Worm (Caenorhabditis elegans) whole organism, L2 larva: ENCODE data around the gene cnc-6.

Source experiments
- C34F6.9 ChIP-seq: fragments of 150-350 bp; optimal IDR thresholded peaks from 2 replicates; lab custom pipeline; 2014; ENCODE audit warnings: missing biosample characterization, missing genetic modification characterization
- F13H6.1 ChIP-seq: sonication (generic microtip); optimal IDR thresholded peaks from 2 replicates; lab custom pipeline; 2016; ENCODE audit warnings: missing genetic modification characterization, missing compliant biosample characterization
- R02D3.7 ChIP-seq: fragments of 150-350 bp; optimal IDR thresholded peaks from 2 replicates; lab custom pipeline; 2014; ENCODE audit warnings: missing biosample characterization, missing genetic modification characterization
- ZK546.5 ChIP-seq: sonication (generic microtip); optimal IDR thresholded peaks from 2 replicates; lab custom pipeline; 2017; ENCODE audit warnings: missing biosample characterization, missing genetic modification characterization
- alr-1 ChIP-seq: fragments of 150-350 bp; optimal IDR thresholded peaks from 2 replicates; lab custom pipeline; 2014; ENCODE audit warnings: missing biosample characterization, missing genetic modification characterization
- aly-2 ChIP-seq: fragments of 150-350 bp; optimal IDR thresholded peaks from 2 replicates; lab custom pipeline; 2014; ENCODE audit warnings: missing biosample characterization, missing genetic modification characterization
- crh-2 ChIP-seq: sonication (generic microtip); optimal IDR thresholded peaks from 2 replicates; lab custom pipeline; 2017; ENCODE audit warnings: missing biosample characterization, missing genetic modification characterization
- egl-27 ChIP-seq: sonication (generic microtip); optimal IDR thresholded peaks from 3 replicates; lab custom pipeline; 2017; ENCODE audit warnings: missing biosample characterization, missing genetic modification reagents, missing genetic modification characterization
- lin-11 ChIP-seq: fragments of 150-350 bp; sonication (generic microtip); optimal IDR thresholded peaks from 2 replicates; lab custom pipeline; 2014; ENCODE audit warnings: missing biosample characterization, missing genetic modification characterization, inconsistent platforms, mixed read lengths
- lin-13 ChIP-seq: fragments of 150-350 bp; optimal IDR thresholded peaks from 2 replicates; lab custom pipeline; 2014; ENCODE audit warnings: missing biosample characterization, missing genetic modification reagents, missing genetic modification characterization
- lin-39 ChIP-seq: fragments of 150-350 bp; optimal IDR thresholded peaks from 2 replicates; lab custom pipeline; 2014; ENCODE audit warnings: missing biosample characterization, missing genetic modification reagents, missing genetic modification characterization
- lsy-2 ChIP-seq, 2 experiments: fragments of 150-350 bp in 1 of 2; sonication (generic microtip) in 1 of 2; optimal IDR thresholded peaks; 2 replicates each; lab custom pipeline; 2014 to 2017; ENCODE audit warnings: missing biosample characterization in 2 of 2, missing genetic modification characterization in 2 of 2
- mab-5 ChIP-seq: fragments of 150-350 bp; optimal IDR thresholded peaks from 2 replicates; lab custom pipeline; 2014; ENCODE audit warnings: missing biosample characterization, missing genetic modification characterization
- mbf-1 ChIP-seq: sonication (generic microtip); optimal IDR thresholded peaks from 2 replicates; lab custom pipeline; 2017; ENCODE audit warnings: missing biosample characterization, missing genetic modification characterization
- mdl-1 ChIP-seq, 2 experiments: fragments of 150-350 bp in 1 of 2; sonication (generic microtip) in 1 of 2; optimal IDR thresholded peaks; 2 replicates each; lab custom pipeline; 2017; ENCODE audit warnings: missing biosample characterization in 2 of 2, missing genetic modification characterization in 2 of 2
- nhr-10 ChIP-seq: sonication (generic microtip); optimal IDR thresholded peaks from 2 replicates; lab custom pipeline; 2017; ENCODE audit warnings: missing biosample characterization, missing genetic modification characterization
- nhr-12 ChIP-seq: fragments of 150-350 bp; optimal IDR thresholded peaks from 2 replicates; lab custom pipeline; 2014; ENCODE audit warnings: missing biosample characterization, missing genetic modification characterization
- nhr-129 ChIP-seq: fragments of 150-350 bp; optimal IDR thresholded peaks from 2 replicates; lab custom pipeline; 2014; ENCODE audit warnings: missing biosample characterization, missing genetic modification characterization
- nhr-25 ChIP-seq: fragments of 150-350 bp; sonication (generic microtip); optimal IDR thresholded peaks from 3 replicates; lab custom pipeline; 2014; ENCODE audit warnings: missing biosample characterization, missing genetic modification characterization
- nhr-6 ChIP-seq: fragments of 150-350 bp; optimal IDR thresholded peaks from 2 replicates; lab custom pipeline; 2014; ENCODE audit warnings: missing biosample characterization, missing genetic modification characterization
- peb-1 ChIP-seq: fragments of 150-350 bp; optimal IDR thresholded peaks from 2 replicates; lab custom pipeline; 2014; ENCODE audit warnings: missing biosample characterization, missing genetic modification characterization
- sma-3 ChIP-seq: sonication (generic microtip); optimal IDR thresholded peaks from 2 replicates; lab custom pipeline; 2016; ENCODE audit warnings: missing genetic modification reagents, missing genetic modification characterization, missing compliant biosample characterization
- sma-9 ChIP-seq, 2 experiments: fragments of 150-350 bp in 1 of 2; sonication (generic microtip) in 1 of 2; optimal IDR thresholded peaks; 2 replicates each; lab custom pipeline; 2014 to 2016; ENCODE audit warnings: missing genetic modification characterization in 2 of 2, mild to moderate bottlenecking in 1 of 2, missing biosample characterization in 1 of 2, missing compliant biosample characterization in 1 of 2, missing genetic modification reagents in 1 of 2, moderate library complexity in 1 of 2
- snpc-4 ChIP-seq: fragments of 150-350 bp; optimal IDR thresholded peaks from 2 replicates; lab custom pipeline; 2014; ENCODE audit warnings: missing biosample characterization, missing genetic modification characterization
- unc-39 ChIP-seq: fragments of 150-350 bp; optimal IDR thresholded peaks from 2 replicates; lab custom pipeline; 2014; ENCODE audit warnings: missing biosample characterization, missing genetic modification characterization
- unc-55 ChIP-seq: fragments of 150-350 bp; sonication (generic microtip); optimal IDR thresholded peaks from 3 replicates; lab custom pipeline; 2014; ENCODE audit warnings: missing biosample characterization, missing genetic modification reagents, missing genetic modification characterization
- unc-62 ChIP-seq: fragments of 150-350 bp; optimal IDR thresholded peaks from 2 replicates; lab custom pipeline; 2014; ENCODE audit warnings: missing biosample characterization, missing genetic modification reagents, missing genetic modification characterization
- zag-1 ChIP-seq: fragments of 150-350 bp; optimal IDR thresholded peaks from 2 replicates; lab custom pipeline; 2014; ENCODE audit warnings: missing biosample characterization, missing genetic modification characterization
- ztf-11 ChIP-seq: sonication (generic microtip); optimal IDR thresholded peaks from 2 replicates; lab custom pipeline; 2017; ENCODE audit warnings: missing biosample characterization, missing genetic modification characterization
- ztf-4 ChIP-seq: fragments of 150-350 bp; optimal IDR thresholded peaks from 2 replicates; lab custom pipeline; 2014; ENCODE audit warnings: missing biosample characterization, missing genetic modification characterization

cnc-6 gene

DNA sequence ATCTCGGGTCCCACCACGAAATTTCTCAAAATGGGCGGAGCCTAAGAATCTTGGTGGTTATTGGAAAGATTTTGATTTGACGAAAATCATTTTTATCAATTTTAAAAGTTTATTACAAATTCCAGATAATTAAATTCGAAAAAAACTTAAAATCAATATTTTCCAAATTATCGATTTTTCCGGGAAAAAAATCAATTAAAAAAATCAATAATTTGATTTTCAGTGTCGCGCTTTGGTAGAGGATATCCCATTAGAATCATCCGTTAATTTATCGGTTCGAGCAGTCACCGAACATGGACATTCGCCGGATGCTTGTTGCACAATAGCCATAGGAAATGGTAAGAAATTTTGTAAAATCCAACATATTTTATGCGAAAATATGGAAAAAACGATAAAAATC, 30.1 kb downstream of the cnc-6 start:
- no peak for TF ChIP-seq nhr-129 (tag; lab: Kevin White, UChicago)
- no peak for TF ChIP-seq unc-39 (tag; lab: Kevin White, UChicago)
- no peak for TF ChIP-seq ztf-4 (tag; lab: Kevin White, UChicago)
- no peak for TF ChIP-seq R02D3.7
- no peak for TF ChIP-seq peb-1 (tag; lab: Kevin White, UChicago)
- no peak for TF ChIP-seq nhr-10 (tag; lab: Kevin White, UChicago)
- no peak for TF ChIP-seq egl-27 (tag; lab: Kevin White, UChicago)
- TF ChIP-seq alr-1 (tag; lab: Kevin White, UChicago) = no peak
- no peak for TF ChIP-seq mbf-1 (tag; lab: Kevin White, UChicago)
- TF ChIP-seq, all 48 proteins: peak for 0

ce11 chrIII:1794100-1794499, 30.8 kb downstream of the cnc-6 start:
- TF ChIP-seq mdl-1 (tag; optimal IDR thresholded peaks at IDR 0.05; lab: Kevin White, UChicago) (no peak), ZK546.5 (no peak), nhr-6 (tag; lab: Kevin White, UChicago) (no peak), sma-9 (GFP tag; optimal IDR thresholded peaks at IDR 0.05; lab: Kevin White, UChicago) (no peak), sma-9 (tag; optimal IDR thresholded peaks at IDR 0.05; lab: Kevin White, UChicago) (no peak), ztf-11 (tag; lab: Kevin White, UChicago) (no peak), lsy-2 (tag; optimal IDR thresholded peaks at IDR 0.05; lab: Kevin White, UChicago) (no peak), sma-3 (GFP tag; lab: Kevin White, UChicago) (no peak)

ce11 chrIII:1799407-1799806, 36.1 kb downstream of the cnc-6 start:
- no peak for TF ChIP-seq ztf-11 (tag; lab: Kevin White, UChicago)
- no peak for TF ChIP-seq lin-13 (GFP tag; lab: Kevin White, UChicago)
- TF ChIP-seq nhr-129 (tag; lab: Kevin White, UChicago) = no peak
- TF ChIP-seq nhr-12 (tag; lab: Kevin White, UChicago) = no peak
- TF ChIP-seq peb-1 (tag; lab: Kevin White, UChicago) = no peak
- TF ChIP-seq aly-2 (tag; lab: Kevin White, UChicago) = no peak
- no peak for TF ChIP-seq unc-62
- no peak for TF ChIP-seq mbf-1 (tag; lab: Kevin White, UChicago)
- TF ChIP-seq C34F6.9 (tag; lab: Kevin White, UChicago) = no peak
- no peak for TF ChIP-seq sma-9 (GFP tag; optimal IDR thresholded peaks at IDR 0.05; lab: Kevin White, UChicago)
- TF ChIP-seq sma-9 (tag; optimal IDR thresholded peaks at IDR 0.05; lab: Kevin White, UChicago) = no peak
- no peak for TF ChIP-seq crh-2 (tag; lab: Kevin White, UChicago)
- no peak for TF ChIP-seq lin-11 (tag; lab: Kevin White, UChicago)

DNA sequence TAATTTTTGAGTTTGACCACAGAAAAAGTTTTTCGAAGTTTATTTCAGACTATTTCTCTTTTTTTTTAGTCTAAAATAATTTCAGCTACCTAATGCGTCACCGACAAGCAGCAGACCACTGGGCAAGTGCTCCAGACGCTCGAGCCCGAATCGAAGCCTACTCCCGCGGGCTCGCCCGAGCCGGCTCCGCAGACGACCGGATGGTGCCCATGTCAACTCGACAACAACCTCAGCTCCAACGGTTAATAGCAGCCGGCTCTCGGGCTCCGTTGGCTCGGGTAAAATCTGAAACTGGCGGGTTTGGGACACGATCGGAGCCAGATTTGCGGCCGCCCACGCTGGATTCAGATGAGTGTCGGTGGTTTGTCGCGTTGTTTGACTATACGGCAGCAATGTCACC, 39.7 kb downstream of the cnc-6 start:
- TF ChIP-seq sma-3 (GFP tag; lab: Kevin White, UChicago) (no peak), mab-5 (tag; lab: Kevin White, UChicago) (no peak)

DNA sequence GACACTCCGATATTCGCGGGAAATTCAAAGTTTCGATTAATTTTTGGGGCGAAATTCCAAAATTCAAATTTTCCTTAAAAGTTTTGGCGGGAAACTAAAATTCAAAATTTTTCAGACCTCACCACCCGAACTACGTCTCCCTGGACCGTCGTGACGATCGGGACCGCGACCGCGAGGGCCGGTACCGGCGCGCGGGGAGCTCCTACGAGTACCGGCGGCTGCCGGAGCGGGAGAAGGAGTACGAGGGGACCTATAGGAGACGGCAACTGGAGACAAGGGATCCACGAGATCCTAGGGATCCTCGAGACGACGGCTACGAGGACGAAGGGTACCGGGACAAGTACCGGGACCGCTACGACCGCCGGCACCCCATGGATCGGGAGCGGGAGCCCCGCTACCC, 41.2 kb downstream of the cnc-6 start:
- TF ChIP-seq snpc-4 (tag; lab: Kevin White, UChicago) (no peak), R02D3.7 (no peak), nhr-10 (tag; lab: Kevin White, UChicago) (no peak), mab-5 (tag; lab: Kevin White, UChicago) (no peak), lin-11 (tag; lab: Kevin White, UChicago) (no peak)

- TF ChIP-seq peb-1 (tag; lab: Kevin White, UChicago) (no peak), lin-11 (tag; lab: Kevin White, UChicago) (no peak), sma-9 (GFP tag; optimal IDR thresholded peaks at IDR 0.05; lab: Kevin White, UChicago) (no peak), sma-9 (tag; optimal IDR thresholded peaks at IDR 0.05; lab: Kevin White, UChicago) (no peak), zag-1 (peak; percentile 9)
These were observed 42.2 kb downstream of the cnc-6 start for ce11 chrIII:1805415-1806008.

DNA sequence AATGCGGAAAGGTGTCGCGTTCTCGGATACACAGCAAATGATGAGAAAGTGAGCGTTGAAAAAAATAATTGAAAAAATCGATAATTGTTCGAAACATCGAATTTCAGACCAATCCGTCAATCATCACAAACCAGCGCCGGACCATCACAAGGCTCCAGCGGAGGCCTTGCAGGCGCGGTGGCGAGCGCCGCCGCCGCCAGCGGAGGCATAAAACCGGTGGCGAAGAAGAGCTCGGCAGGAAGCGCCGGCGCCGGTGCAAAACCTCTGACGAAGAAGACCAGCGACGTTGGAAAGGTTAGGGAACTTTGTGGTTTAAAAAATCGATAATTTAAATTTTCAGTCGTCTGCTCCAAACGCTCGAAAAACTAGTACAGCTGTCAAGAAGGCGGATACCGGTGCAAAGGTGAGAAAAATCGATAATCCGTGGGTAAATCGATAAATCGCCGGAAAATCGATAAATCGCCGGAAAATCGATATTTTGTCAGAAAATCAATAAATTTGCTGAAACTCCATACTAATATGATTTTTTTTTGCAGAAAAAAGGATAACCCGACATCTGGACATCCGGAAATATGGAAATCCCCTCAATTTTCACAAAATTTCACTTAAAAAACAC, 43.0 kb downstream of the cnc-6 start:
- TF ChIP-seq F13H6.1 (tag; lab: Kevin White, UChicago) (no peak), lin-39 (tag; lab: Kevin White, UChicago) (no peak), mbf-1 (tag; lab: Kevin White, UChicago) (no peak), unc-55 (no peak), nhr-25 (tag; lab: Kevin White, UChicago) (no peak), ztf-4 (tag; lab: Kevin White, UChicago) (no peak), sma-3 (GFP tag; lab: Kevin White, UChicago) (no peak)
